Worm (Caenorhabditis elegans) whole organism, L1 larva: Measurements from ENCODE around the gene eif-2Balpha.
A peak's percentile ranks its signal among the peaks of the same experiment; 100 is the strongest.

Experiments used
- C16A3.4 ChIP-seq: fragments of 150-350 bp; optimal IDR thresholded peaks from 2 replicates; lab custom pipeline; 2014; ENCODE audit warnings: missing biosample characterization, missing genetic modification characterization
- C34B4.2 ChIP-seq: sonication (generic microtip); optimal IDR thresholded peaks from 2 replicates; lab custom pipeline; 2017; ENCODE audit warnings: mild to moderate bottlenecking, missing genetic modification characterization, missing compliant biosample characterization
- F16B12.6 ChIP-seq: fragments of 150-350 bp; optimal IDR thresholded peaks from 2 replicates; lab custom pipeline; 2014; ENCODE audit warnings: missing biosample characterization, missing genetic modification characterization
- alr-1 ChIP-seq: fragments of 200-800 bp; sonication (Bioruptor generic); optimal IDR thresholded peaks from 2 replicates; lab custom pipeline; 2018; ENCODE audit warnings: borderline replicate concordance, mild to moderate bottlenecking, missing genetic modification characterization, missing compliant biosample characterization
- aly-2 ChIP-seq: fragments of 150-350 bp; optimal IDR thresholded peaks from 2 replicates; lab custom pipeline; 2014; ENCODE audit warnings: missing biosample characterization, missing genetic modification characterization
- ama-1 ChIP-seq: fragments of 150-350 bp; optimal IDR thresholded peaks from 2 replicates; lab custom pipeline; 2014
- blmp-1 ChIP-seq: fragments of 150-350 bp; optimal IDR thresholded peaks from 2 replicates; lab custom pipeline; 2014; ENCODE audit warnings: missing biosample characterization, missing genetic modification characterization
- ceh-8 ChIP-seq: fragments of 200-800 bp; sonication (Bioruptor generic); optimal IDR thresholded peaks from 2 replicates; lab custom pipeline; 2018; ENCODE audit warnings: mild to moderate bottlenecking, missing genetic modification characterization, moderate library complexity, missing compliant biosample characterization
- ceh-88 ChIP-seq: fragments of 200-800 bp; sonication (Bioruptor generic); IDR thresholded peaks from 2 replicates; pipeline ENCODE4 v1.3.6; 2022; ENCODE audit warnings: missing genetic modification characterization, missing compliant biosample characterization
- ces-1 ChIP-seq: fragments of 150-350 bp; optimal IDR thresholded peaks from 2 replicates; lab custom pipeline; 2014; ENCODE audit warnings: missing biosample characterization, missing genetic modification reagents, missing genetic modification characterization
- dsc-1 ChIP-seq: sonication (generic microtip); optimal IDR thresholded peaks from 2 replicates; lab custom pipeline; 2016; ENCODE audit warnings: mild to moderate bottlenecking, missing genetic modification characterization, missing compliant biosample characterization
- efl-1 ChIP-seq, 4 experiments: fragments of 150-350 bp; optimal IDR thresholded peaks in 3 of 4; peaks in 1 of 4; 1 replicate in 1 of 4; 2 replicates in 3 of 4; lab custom pipeline; 2014; ENCODE audit warnings: missing biosample characterization in 2 of 4, missing genetic modification characterization in 2 of 4, missing genetic modification reagents in 2 of 4
- efl-3 ChIP-seq: fragments of 200-800 bp; sonication (Bioruptor generic); optimal IDR thresholded peaks from 2 replicates; lab custom pipeline; 2018; ENCODE audit warnings: mild to moderate bottlenecking, missing genetic modification characterization, missing compliant biosample characterization
- elt-2 ChIP-seq: sonication (generic microtip); optimal IDR thresholded peaks from 2 replicates; lab custom pipeline; 2016; ENCODE audit warnings: missing genetic modification characterization, mild to moderate bottlenecking, inconsistent platforms, missing compliant biosample characterization, missing genetic modification reagents
- elt-3 ChIP-seq, 6 experiments: fragments of 150-350 bp in 1 of 6; sonication (generic microtip); optimal IDR thresholded peaks; 2 replicates each; lab custom pipeline; 2017 to 2018; ENCODE audit warnings: missing biosample characterization in 6 of 6, missing genetic modification characterization in 6 of 6, inconsistent platforms in 1 of 6
- ets-5 ChIP-seq: fragments of 200-800 bp; sonication (Bioruptor generic); IDR thresholded peaks from 2 replicates; pipeline ENCODE4 v1.3.6; 2022; ENCODE audit warnings: missing genetic modification characterization, missing compliant biosample characterization
- fkh-10 ChIP-seq: sonication (generic microtip); optimal IDR thresholded peaks from 2 replicates; lab custom pipeline; 2017; ENCODE audit warnings: missing biosample characterization, missing genetic modification reagents, missing genetic modification characterization
- fkh-8 ChIP-seq: sonication (generic microtip); optimal IDR thresholded peaks from 2 replicates; lab custom pipeline; 2016; ENCODE audit warnings: mild to moderate bottlenecking, missing genetic modification characterization, missing compliant biosample characterization
- grh-1 ChIP-seq: fragments of 200-800 bp; sonication (Bioruptor generic); IDR thresholded peaks from 2 replicates; pipeline ENCODE4 v1.3.6; 2022; ENCODE audit warnings: missing genetic modification reagents, missing genetic modification characterization, missing compliant biosample characterization
- hlh-17 ChIP-seq: fragments of 200-800 bp; sonication (Bioruptor generic); optimal IDR thresholded peaks from 2 replicates; lab custom pipeline; 2018; ENCODE audit warnings: missing genetic modification characterization, mild to moderate bottlenecking, missing compliant biosample characterization, moderate library complexity, borderline replicate concordance
- hlh-4 ChIP-seq: sonication (generic microtip); optimal IDR thresholded peaks from 2 replicates; lab custom pipeline; 2016; ENCODE audit warnings: mild to moderate bottlenecking, missing genetic modification characterization, missing compliant biosample characterization
- irx-1 ChIP-seq: sonication (generic microtip); optimal IDR thresholded peaks from 2 replicates; lab custom pipeline; 2016; ENCODE audit warnings: missing genetic modification characterization, missing compliant biosample characterization
- isw-1 ChIP-seq: fragments of 200-800 bp; sonication (Bioruptor generic); IDR thresholded peaks from 2 replicates; pipeline ENCODE4 v1.3.6; 2022; ENCODE audit warnings: missing genetic modification characterization, missing compliant biosample characterization
- jun-1 ChIP-seq: fragments of 150-350 bp; optimal IDR thresholded peaks from 2 replicates; lab custom pipeline; 2014; ENCODE audit warnings: missing biosample characterization, missing genetic modification reagents, missing genetic modification characterization
- lin-13 ChIP-seq: fragments of 150-350 bp; optimal IDR thresholded peaks from 2 replicates; lab custom pipeline; 2014; ENCODE audit warnings: missing biosample characterization, missing genetic modification reagents, missing genetic modification characterization
- lin-14 ChIP-seq: fragments of 200-800 bp; sonication (Bioruptor generic); optimal IDR thresholded peaks from 2 replicates; lab custom pipeline; 2018; ENCODE audit warnings: mild to moderate bottlenecking, missing genetic modification characterization, moderate library complexity, missing compliant biosample characterization
- lin-15B ChIP-seq: fragments of 150-350 bp; sonication (generic microtip); optimal IDR thresholded peaks from 3 replicates; lab custom pipeline; 2014; ENCODE audit warnings: missing biosample characterization, missing genetic modification characterization
- lin-35 ChIP-seq, 2 experiments: fragments of 150-350 bp; optimal IDR thresholded peaks; 2 replicates each; lab custom pipeline; 2014; ENCODE audit warnings: missing biosample characterization in 2 of 2, missing genetic modification characterization in 2 of 2, missing genetic modification reagents in 2 of 2
- mab-9 ChIP-seq: fragments of 200-800 bp; sonication (Bioruptor generic); IDR thresholded peaks from 2 replicates; pipeline ENCODE4 v1.3.6; 2022; ENCODE audit warnings: missing genetic modification reagents, missing genetic modification characterization, missing compliant biosample characterization
- mdl-1 ChIP-seq, 2 experiments: fragments of 150-350 bp; optimal IDR thresholded peaks; 2 replicates each; lab custom pipeline; 2014 to 2017; ENCODE audit warnings: missing biosample characterization in 2 of 2, missing genetic modification characterization in 2 of 2, inconsistent platforms in 1 of 2
- mep-1 ChIP-seq: fragments of 150-350 bp; optimal IDR thresholded peaks from 2 replicates; lab custom pipeline; 2014; ENCODE audit warnings: missing biosample characterization, missing genetic modification characterization
- nhr-11 ChIP-seq: fragments of 150-350 bp; optimal IDR thresholded peaks from 2 replicates; lab custom pipeline; 2014; ENCODE audit warnings: missing biosample characterization, missing genetic modification characterization
- nhr-19 ChIP-seq: fragments of 200-800 bp; sonication (Bioruptor generic); conservative IDR thresholded peaks from 2 replicates; pipeline ENCODE4 v1.3.6; 2022; ENCODE audit warnings: missing genetic modification characterization, missing compliant biosample characterization
- nhr-237 ChIP-seq: fragments of 150-350 bp; optimal IDR thresholded peaks from 2 replicates; lab custom pipeline; 2014; ENCODE audit warnings: missing biosample characterization, missing genetic modification characterization
- nhr-71 ChIP-seq: sonication (generic microtip); optimal IDR thresholded peaks from 2 replicates; lab custom pipeline; 2016; ENCODE audit warnings: mild to moderate bottlenecking, missing genetic modification characterization, moderate library complexity, missing compliant biosample characterization
- nhr-84 ChIP-seq: sonication (generic microtip); optimal IDR thresholded peaks from 2 replicates; lab custom pipeline; 2017; ENCODE audit warnings: missing biosample characterization, missing genetic modification characterization
- nhr-85 ChIP-seq: sonication (generic microtip); peaks from one replicate; lab custom pipeline; 2016; ENCODE audit warnings: missing genetic modification characterization, inconsistent platforms, missing compliant biosample characterization
- nhr-90 ChIP-seq: sonication (generic microtip); optimal IDR thresholded peaks from 2 replicates; lab custom pipeline; 2016; ENCODE audit warnings: mild to moderate bottlenecking, missing genetic modification characterization, missing compliant biosample characterization; ENCODE audit not compliant: poor library complexity
- pax-3 ChIP-seq: fragments of 200-800 bp; sonication (Bioruptor generic); optimal IDR thresholded peaks from 2 replicates; lab custom pipeline; 2018; ENCODE audit warnings: mild to moderate bottlenecking, missing genetic modification characterization, moderate library complexity, missing compliant biosample characterization
- pqm-1 ChIP-seq: sonication (generic microtip); optimal IDR thresholded peaks from 3 replicates; lab custom pipeline; 2017; ENCODE audit warnings: missing biosample characterization, missing genetic modification characterization
- rnt-1 ChIP-seq: sonication (generic microtip); optimal IDR thresholded peaks from 2 replicates; lab custom pipeline; 2016; ENCODE audit warnings: mild to moderate bottlenecking, missing genetic modification characterization, moderate library complexity, missing compliant biosample characterization
- skn-1 ChIP-seq: fragments of 150-350 bp; optimal IDR thresholded peaks from 2 replicates; lab custom pipeline; 2014; ENCODE audit warnings: missing biosample characterization, missing genetic modification characterization
- snpc-4 ChIP-seq: fragments of 150-350 bp; optimal IDR thresholded peaks from 2 replicates; lab custom pipeline; 2014; ENCODE audit warnings: missing biosample characterization, missing genetic modification characterization
- snu-23 ChIP-seq: sonication (generic microtip); optimal IDR thresholded peaks from 2 replicates; lab custom pipeline; 2016; ENCODE audit warnings: missing genetic modification characterization, missing compliant biosample characterization
- swsn-7 ChIP-seq: sonication (generic microtip); optimal IDR thresholded peaks from 2 replicates; lab custom pipeline; 2016; ENCODE audit warnings: missing genetic modification characterization, missing compliant biosample characterization
- tlp-1 ChIP-seq: fragments of 150-350 bp; optimal IDR thresholded peaks from 2 replicates; lab custom pipeline; 2014; ENCODE audit warnings: missing biosample characterization, missing genetic modification characterization
- unc-130 ChIP-seq: fragments of 150-350 bp; optimal IDR thresholded peaks from 2 replicates; lab custom pipeline; 2017; ENCODE audit warnings: missing biosample characterization, missing genetic modification characterization, inconsistent platforms
- unc-30 ChIP-seq: sonication (generic microtip); optimal IDR thresholded peaks from 2 replicates; lab custom pipeline; 2017; ENCODE audit warnings: missing biosample characterization, missing genetic modification characterization
- unc-62 ChIP-seq: fragments of 150-350 bp; optimal IDR thresholded peaks from 2 replicates; lab custom pipeline; 2014; ENCODE audit warnings: missing biosample characterization, missing genetic modification reagents, missing genetic modification characterization
- unc-86 ChIP-seq: sonication (generic microtip); optimal IDR thresholded peaks from 2 replicates; lab custom pipeline; 2016; ENCODE audit warnings: missing genetic modification characterization, missing compliant biosample characterization
- vab-15 ChIP-seq: sonication (generic microtip); optimal IDR thresholded peaks from 2 replicates; lab custom pipeline; 2017; ENCODE audit warnings: missing genotype, mild to moderate bottlenecking, missing genetic modification characterization, missing compliant biosample characterization
- zag-1 ChIP-seq: fragments of 150-350 bp; optimal IDR thresholded peaks from 2 replicates; lab custom pipeline; 2014; ENCODE audit warnings: missing biosample characterization, missing genetic modification characterization
- zip-4 ChIP-seq: fragments of 200-800 bp; sonication (Bioruptor generic); optimal IDR thresholded peaks from 2 replicates; lab custom pipeline; 2018; ENCODE audit warnings: mild to moderate bottlenecking, missing genetic modification characterization, moderate library complexity, missing compliant biosample characterization
- ztf-11 ChIP-seq, 2 experiments: sonication (generic microtip); optimal IDR thresholded peaks; 2 replicates each; lab custom pipeline; 2016 to 2017; ENCODE audit warnings: missing genetic modification characterization in 2 of 2, missing biosample characterization in 1 of 2, missing compliant biosample characterization in 1 of 2

The eif-2Balpha gene

ce11 chrIII:9542816-9543215 is at the start of gene eif-2Balpha:
Gene eif-2Balpha (plus strand): TSS chrIII:9543119.
- no peak for TF ChIP-seq hlh-4 (tag; lab: Kevin White, UChicago)
- TF ChIP-seq lin-14 (GFP tag; lab: Kevin White, UChicago): no peak
- no peak for TF ChIP-seq swsn-7
- TF ChIP-seq C16A3.4 (tag; lab: Kevin White, UChicago): peak; percentile 40
- TF ChIP-seq fkh-10: no peak
- TF ChIP-seq elt-3 (tag; optimal IDR thresholded peaks at IDR 0.05; lab: Kevin White, UChicago): peak in 1 of 6 experiments; percentile 24
- TF ChIP-seq nhr-84 (tag; lab: Kevin White, UChicago): no peak
- no peak for TF ChIP-seq mab-9 (GFP tag; lab: Robert Waterston, UW)
- no peak for TF ChIP-seq fkh-8
- TF ChIP-seq blmp-1 (tag; lab: Kevin White, UChicago): peak; percentile 32
- TF ChIP-seq lin-15B (tag; lab: Kevin White, UChicago): peak; percentile 17
- TF ChIP-seq ceh-88 (GFP tag; lab: Robert Waterston, UW): no peak
- no peak for TF ChIP-seq ces-1
- TF ChIP-seq lin-13: no peak
- no peak for TF ChIP-seq ztf-11 (tag; optimal IDR thresholded peaks at IDR 0.05; lab: Kevin White, UChicago)
- TF ChIP-seq snu-23 (GFP tag; lab: Kevin White, UChicago): peak; percentile 28
- TF ChIP-seq zag-1 (tag; lab: Kevin White, UChicago): no peak
- TF ChIP-seq jun-1 (tag; lab: Kevin White, UChicago): no peak
- peak; percentile 14 for TF ChIP-seq skn-1 (tag; lab: Kevin White, UChicago)
- no peak for TF ChIP-seq nhr-11
- TF ChIP-seq ets-5 (GFP tag; lab: Robert Waterston, UW): no peak
- TF ChIP-seq lin-35 (GFP tag; optimal IDR thresholded peaks at IDR 0.05; lab: Kevin White, UChicago): peak; percentile 44 to 90
- TF ChIP-seq mdl-1 (tag; optimal IDR thresholded peaks at IDR 0.05; lab: Kevin White, UChicago): no peak
- TF ChIP-seq unc-62 (GFP tag; lab: Kevin White, UChicago): no peak
- no peak for TF ChIP-seq pqm-1 (tag; lab: Kevin White, UChicago)
- no peak for TF ChIP-seq snpc-4 (tag; lab: Kevin White, UChicago)
- no peak for TF ChIP-seq nhr-19
- TF ChIP-seq nhr-237 (tag; lab: Kevin White, UChicago): no peak
- TF ChIP-seq tlp-1 (tag; lab: Kevin White, UChicago): no peak
- TF ChIP-seq grh-1: no peak
- TF ChIP-seq efl-1 (optimal IDR thresholded peaks at IDR 0.05; lab: Kevin White, UChicago): peak; percentile 29 to 70
- TF ChIP-seq efl-1 (GFP tag; optimal IDR thresholded peaks at IDR 0.05 in 1 of 2; lab: Kevin White, UChicago): peak; percentile 79 to 96
- no peak for TF ChIP-seq ama-1 (lab: Kevin White, UChicago)
- TF ChIP-seq nhr-85: peak; percentile 38
- no peak for TF ChIP-seq irx-1 (tag; lab: Kevin White, UChicago)
- no peak for TF ChIP-seq alr-1 (tag; lab: Kevin White, UChicago)
- TF ChIP-seq dsc-1 (tag; lab: Kevin White, UChicago): no peak
- no peak for TF ChIP-seq aly-2 (tag; lab: Kevin White, UChicago)
- TF ChIP-seq unc-86: no peak
- no peak for TF ChIP-seq pax-3 (tag; lab: Kevin White, UChicago)
- TF ChIP-seq ceh-8: no peak
- TF ChIP-seq unc-30: no peak
- no peak for TF ChIP-seq elt-2
- TF ChIP-seq vab-15 (tag; lab: Kevin White, UChicago): no peak
- TF ChIP-seq nhr-90 (tag; lab: Kevin White, UChicago): no peak
- no peak for TF ChIP-seq zip-4 (GFP tag; lab: Kevin White, UChicago)
- no peak for TF ChIP-seq C34B4.2 (tag; lab: Kevin White, UChicago)
- TF ChIP-seq rnt-1 (tag; lab: Kevin White, UChicago): no peak
- TF ChIP-seq mep-1 (tag; lab: Kevin White, UChicago): peak; percentile 16
- TF ChIP-seq F16B12.6 (tag; lab: Kevin White, UChicago): peak; percentile 34
- no peak for TF ChIP-seq efl-3 (GFP tag; lab: Kevin White, UChicago)
- no peak for TF ChIP-seq hlh-17 (GFP tag; lab: Kevin White, UChicago)
- no peak for TF ChIP-seq unc-130 (tag; lab: Kevin White, UChicago)
- TF ChIP-seq isw-1: no peak
- no peak for TF ChIP-seq nhr-71 (tag; lab: Kevin White, UChicago)
